Fruit fly (Drosophila melanogaster) whole organism, embryonic: Measurements from ENCODE around the gene grass.

Source experiments
- Abd-B ChIP-seq: fragments of 200-800 bp; sonication (Bioruptor generic); optimal IDR thresholded peaks from 2 replicates; lab custom pipeline; 2018; ENCODE audit warnings: missing biosample characterization, mild to moderate bottlenecking, missing genetic modification characterization, moderate library complexity
- Awh ChIP-seq: fragments of 200-800 bp; sonication (Bioruptor generic); IDR thresholded peaks from 2 replicates; pipeline ENCODE4, ENCODE4 v1.3.6; 2022; ENCODE audit warnings: missing biosample characterization, missing genetic modification characterization
- B-H2 ChIP-seq: fragments of 200-800 bp; sonication (Bioruptor generic); optimal IDR thresholded peaks from 2 replicates; lab custom pipeline; 2018; ENCODE audit warnings: missing biosample characterization, mild to moderate bottlenecking, missing genetic modification characterization
- Bdp1 ChIP-seq: fragments of 200-800 bp; sonication (Bioruptor generic); optimal IDR thresholded peaks from 3 replicates; lab custom pipeline; 2016; ENCODE audit warnings: missing biosample characterization, missing genetic modification characterization
- Blimp-1 ChIP-seq: fragments of 200-800 bp; sonication (Bioruptor generic); optimal IDR thresholded peaks from 3 replicates; lab custom pipeline; 2018; ENCODE audit warnings: missing biosample characterization, missing genetic modification characterization, mild to moderate bottlenecking, moderate library complexity, missing genetic modification reagents
- C15 ChIP-seq: fragments of 200-800 bp; sonication (Bioruptor generic); IDR thresholded peaks from 3 replicates; pipeline ENCODE4 v1.3.6; 2022; ENCODE audit warnings: missing biosample characterization, missing genetic modification characterization
- CG10462 ChIP-seq: fragments of 200-800 bp; sonication (Bioruptor generic); optimal IDR thresholded peaks from 2 replicates; lab custom pipeline; 2016; ENCODE audit warnings: missing biosample characterization, missing genetic modification characterization
- CG10654 ChIP-seq: fragments of 200-800 bp; sonication (Bioruptor generic); optimal IDR thresholded peaks from 2 replicates; lab custom pipeline; 2016; ENCODE audit warnings: missing biosample characterization, missing genetic modification characterization
- CG12071 ChIP-seq: fragments of 200-800 bp; sonication (Bioruptor generic); optimal IDR thresholded peaks from 3 replicates; lab custom pipeline; 2018; ENCODE audit warnings: missing biosample characterization, mild to moderate bottlenecking, missing genetic modification characterization
- CG16863 ChIP-seq: fragments of 200-800 bp; sonication (Bioruptor generic); optimal IDR thresholded peaks from 3 replicates; lab custom pipeline; 2016; ENCODE audit warnings: missing biosample characterization, missing genetic modification characterization
- CG18262 ChIP-seq: fragments of 200-800 bp; optimal IDR thresholded peaks from 3 replicates; lab custom pipeline; 2019; ENCODE audit warnings: missing biosample characterization, mild to moderate bottlenecking, missing genetic modification characterization, moderate library complexity
- CG18599 ChIP-seq: fragments of 200-800 bp; sonication (Bioruptor generic); optimal IDR thresholded peaks from 3 replicates; lab custom pipeline; 2017; ENCODE audit warnings: missing biosample characterization, missing genetic modification characterization, mild to moderate bottlenecking, moderate library complexity, missing genetic modification reagents
- CG2199 ChIP-seq: fragments of 200-800 bp; sonication (Bioruptor generic); IDR thresholded peaks from 3 replicates; pipeline ENCODE4 v1.3.6; 2022; ENCODE audit warnings: missing biosample characterization, missing genetic modification characterization
- CG3163 ChIP-seq: fragments of 200-800 bp; sonication (Bioruptor generic); optimal IDR thresholded peaks from 3 replicates; lab custom pipeline; 2016; ENCODE audit warnings: missing biosample characterization, missing genetic modification characterization
- CG4820 ChIP-seq: fragments of 200-800 bp; sonication (Bioruptor generic); optimal IDR thresholded peaks from 3 replicates; lab custom pipeline; 2016; ENCODE audit warnings: missing biosample characterization, missing genetic modification characterization
- CG5180 ChIP-seq: fragments of 200-800 bp; sonication (Bioruptor generic); optimal IDR thresholded peaks from 3 replicates; lab custom pipeline; 2017; ENCODE audit warnings: missing biosample characterization, missing genetic modification characterization, mild to moderate bottlenecking, moderate library complexity, missing genetic modification reagents
- CG6813 ChIP-seq: fragments of 200-800 bp; sonication (Bioruptor generic); optimal IDR thresholded peaks from 2 replicates; lab custom pipeline; 2017; ENCODE audit warnings: missing biosample characterization, missing genetic modification characterization, mild to moderate bottlenecking, moderate library complexity, missing genetic modification reagents
- CG7745 ChIP-seq: fragments of 200-800 bp; sonication (Bioruptor generic); optimal IDR thresholded peaks from 2 replicates; lab custom pipeline; 2018; ENCODE audit warnings: missing biosample characterization, mild to moderate bottlenecking, missing genetic modification characterization, moderate library complexity
- CTCF ChIP-seq: fragments of 200-800 bp; sonication (Bioruptor generic); optimal IDR thresholded peaks from 2 replicates; lab custom pipeline; 2017; ENCODE audit warnings: missing biosample characterization, mild to moderate bottlenecking, missing genetic modification characterization, moderate library complexity
- CrebB ChIP-seq: fragments of 200-800 bp; sonication (Bioruptor generic); optimal IDR thresholded peaks from 3 replicates; lab custom pipeline; 2018; ENCODE audit warnings: missing biosample characterization, mild to moderate bottlenecking, missing genetic modification characterization
- Deaf1 ChIP-seq: fragments of 200-800 bp; optimal IDR thresholded peaks from 3 replicates; lab custom pipeline; 2019; ENCODE audit warnings: missing biosample characterization, mild to moderate bottlenecking, missing genetic modification characterization, moderate library complexity
- Dfd ChIP-seq, 2 experiments: fragments of >200 bp; optimal IDR thresholded peaks; 2 replicates each; lab custom pipeline; 2017; ENCODE audit warnings: missing biosample characterization in 2 of 2, missing genetic modification characterization in 2 of 2
- Dref ChIP-seq: fragments of 200-800 bp; sonication (Bioruptor generic); IDR thresholded peaks from 2 replicates; pipeline ENCODE4 v1.3.6; 2022; ENCODE audit warnings: missing biosample characterization, missing genetic modification characterization
- Ets65A ChIP-seq: fragments of 200-800 bp; sonication (Bioruptor generic); peaks from one replicate; lab custom pipeline; 2016; ENCODE audit warnings: missing biosample characterization, missing genetic modification characterization
- Hmr ChIP-seq: fragments of 200-800 bp; sonication (Bioruptor generic); optimal IDR thresholded peaks from 3 replicates; lab custom pipeline; 2017; ENCODE audit warnings: mild to moderate bottlenecking, missing biosample characterization, missing genetic modification reagents, missing genetic modification characterization
- Hmx ChIP-seq: fragments of 200-800 bp; sonication (Bioruptor generic); optimal IDR thresholded peaks from 2 replicates; lab custom pipeline; 2016; ENCODE audit warnings: missing biosample characterization, missing genetic modification characterization
- Kr ChIP-seq: fragments of 200-800 bp; sonication (Bioruptor generic); optimal IDR thresholded peaks from 2 replicates; lab custom pipeline; 2017; ENCODE audit warnings: missing biosample characterization, mild to moderate bottlenecking, missing genetic modification characterization
- Mad ChIP-seq: fragments of 200-800 bp; sonication (Bioruptor generic); optimal IDR thresholded peaks from 2 replicates; lab custom pipeline; 2016; ENCODE audit warnings: missing biosample characterization, missing genetic modification characterization
- NFAT ChIP-seq: fragments of 200-800 bp; sonication (Bioruptor generic); IDR thresholded peaks from 2 replicates; pipeline ENCODE4 v1.3.6; 2022; ENCODE audit warnings: missing biosample characterization, missing genetic modification characterization
- Nf-YB ChIP-seq: fragments of 200-800 bp; sonication (Bioruptor generic); optimal IDR thresholded peaks from 3 replicates; lab custom pipeline; 2019; ENCODE audit warnings: missing biosample characterization, mild to moderate bottlenecking, missing genetic modification characterization, moderate library complexity
- NfI ChIP-seq: fragments of 200-800 bp; sonication (Bioruptor generic); optimal IDR thresholded peaks from 3 replicates; lab custom pipeline; 2018; ENCODE audit warnings: missing biosample characterization, mild to moderate bottlenecking, missing genetic modification characterization, moderate library complexity
- al ChIP-seq: fragments of 200-800 bp; sonication (Bioruptor generic); IDR thresholded peaks from 2 replicates; pipeline ENCODE4 v1.3.6; 2022; ENCODE audit warnings: missing biosample characterization, missing genetic modification characterization
- aop ChIP-seq: fragments of 200-800 bp; sonication (Bioruptor generic); IDR thresholded peaks from 2 replicates; pipeline ENCODE4 v1.3.6; 2022; ENCODE audit warnings: missing biosample characterization, missing genetic modification characterization
- bowl ChIP-seq: fragments of 200-800 bp; sonication (Bioruptor generic); IDR thresholded peaks from 2 replicates; pipeline ENCODE4 v1.3.6; 2022; ENCODE audit warnings: missing biosample characterization, missing genetic modification characterization
- chif ChIP-seq, 2 experiments: fragments of 200-800 bp; sonication (Bioruptor generic); optimal IDR thresholded peaks; 3 replicates each; lab custom pipeline; 2016; ENCODE audit warnings: missing biosample characterization in 2 of 2, missing genetic modification characterization in 2 of 2
- chinmo ChIP-seq: fragments of 200-800 bp; sonication (Bioruptor generic); IDR thresholded peaks from 4 replicates; pipeline ENCODE4 v1.3.6; 2022; ENCODE audit warnings: missing biosample characterization, missing genetic modification characterization; ENCODE audit not compliant: partially characterized antibody
- dm ChIP-seq: fragments of 200-800 bp; sonication (Bioruptor generic); optimal IDR thresholded peaks from 3 replicates; lab custom pipeline; 2016; ENCODE audit warnings: missing biosample characterization, missing genetic modification characterization
- dmrt99B ChIP-seq: fragments of 200-800 bp; sonication (Bioruptor generic); optimal IDR thresholded peaks from 2 replicates; lab custom pipeline; 2018; ENCODE audit warnings: missing biosample characterization, mild to moderate bottlenecking, missing genetic modification characterization, moderate library complexity
- dysf ChIP-seq: fragments of 200-800 bp; sonication (Bioruptor generic); IDR thresholded peaks from 3 replicates; pipeline ENCODE4 v1.3.6; 2022; ENCODE audit warnings: missing biosample characterization, missing genetic modification characterization
- eve ChIP-seq, 2 experiments: fragments of >200 bp; optimal IDR thresholded peaks; 2 replicates each; lab custom pipeline; 2017; ENCODE audit warnings: missing biosample characterization in 2 of 2, missing genetic modification characterization in 2 of 2
- ewg ChIP-seq: fragments of 200-800 bp; sonication (Bioruptor generic); optimal IDR thresholded peaks from 3 replicates; lab custom pipeline; 2017; ENCODE audit warnings: mild to moderate bottlenecking, missing biosample characterization, missing genetic modification reagents, missing genetic modification characterization
- gce ChIP-seq: fragments of 200-800 bp; sonication (Bioruptor generic); IDR thresholded peaks from 3 replicates; pipeline ENCODE4 v1.3.6; 2022; ENCODE audit warnings: missing biosample characterization, missing genetic modification characterization
- kni ChIP-seq: fragments of 200-800 bp; sonication (Bioruptor generic); optimal IDR thresholded peaks from 3 replicates; lab custom pipeline; 2017; ENCODE audit warnings: mild to moderate bottlenecking, missing biosample characterization, missing genetic modification reagents, missing genetic modification characterization
- lilli ChIP-seq: fragments of 200-800 bp; sonication (Bioruptor generic); optimal IDR thresholded peaks from 3 replicates; lab custom pipeline; 2016; ENCODE audit warnings: missing biosample characterization, missing genetic modification characterization
- pum ChIP-seq: fragments of 200-800 bp; sonication (Bioruptor generic); optimal IDR thresholded peaks from 2 replicates; lab custom pipeline; 2016; ENCODE audit warnings: missing biosample characterization, missing genetic modification characterization
- sima ChIP-seq: fragments of 200-800 bp; sonication (Bioruptor generic); optimal IDR thresholded peaks from 2 replicates; lab custom pipeline; 2016; ENCODE audit warnings: missing biosample characterization, missing genetic modification characterization
- ssp ChIP-seq: fragments of 200-800 bp; sonication (Bioruptor generic); IDR thresholded peaks from 2 replicates; pipeline ENCODE4 v1.3.6; 2022; ENCODE audit warnings: missing biosample characterization, missing genetic modification characterization
- stc ChIP-seq: fragments of 200-800 bp; sonication (Bioruptor generic); IDR thresholded peaks from 2 replicates; pipeline ENCODE4 v1.3.6; 2022; ENCODE audit warnings: missing biosample characterization, missing genetic modification characterization
- tx ChIP-seq: fragments of 200-800 bp; sonication (Bioruptor generic); optimal IDR thresholded peaks from 2 replicates; lab custom pipeline; 2016; ENCODE audit warnings: missing biosample characterization, missing genetic modification characterization
- unpg ChIP-seq: fragments of 200-800 bp; sonication (Bioruptor generic); optimal IDR thresholded peaks from 3 replicates; lab custom pipeline; 2018; ENCODE audit warnings: missing biosample characterization, mild to moderate bottlenecking, missing genetic modification characterization, moderate library complexity
- z ChIP-seq: fragments of 200-800 bp; sonication (Bioruptor generic); IDR thresholded peaks from 3 replicates; pipeline ENCODE4 v1.3.6; 2022; ENCODE audit warnings: missing biosample characterization, missing genetic modification characterization

grass gene

DNA sequence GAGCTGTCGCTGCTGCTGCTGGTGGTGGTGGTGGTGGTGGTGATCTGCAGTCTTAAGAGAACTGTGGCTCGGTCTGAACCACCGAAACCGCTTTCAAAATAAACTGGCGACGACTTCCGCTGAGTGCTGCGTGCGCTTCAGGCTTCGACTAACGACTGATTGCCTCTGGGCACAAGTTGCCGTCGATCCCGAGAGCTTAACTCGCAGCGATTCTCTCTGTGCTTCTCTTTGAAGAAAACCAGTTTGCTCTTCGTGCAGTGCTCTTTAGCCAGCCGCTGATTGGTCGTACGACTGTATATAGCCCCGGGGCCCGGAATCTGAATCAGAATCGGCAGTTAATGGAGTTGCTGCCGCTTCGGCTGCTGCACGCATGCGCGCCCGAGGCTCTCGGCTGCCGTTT, 36.4 kb downstream of the grass start, which contains the start of gene Ser (continued):
- TF ChIP-seq Deaf1 (tag; lab: Kevin White, UChicago) (peak; percentile 88), dmrt99B (tag; lab: Kevin White, UChicago) (no peak), CG2199 (GFP tag; lab: Robert Waterston, UW) (no peak), chinmo (GFP tag; lab: Robert Waterston, UW) (peak; percentile 81; the same call in 1 of the 4 replicates), pum (GFP tag; lab: Kevin White, UChicago) (no peak), NfI (GFP tag; lab: Kevin White, UChicago) (no peak), eve (GFP tag; optimal IDR thresholded peaks at IDR 0.05; lab: Kevin White, UChicago) (no peak), CG16863 (GFP tag; lab: Kevin White, UChicago) (no peak), Mad (GFP tag; lab: Kevin White, UChicago) (no peak), dm (GFP tag; lab: Kevin White, UChicago) (no peak), CG5180 (GFP tag; lab: Kevin White, UChicago) (peak; percentile 5), Dref (GFP tag; lab: Robert Waterston, UW) (no peak), CG18599 (GFP tag; lab: Kevin White, UChicago) (no peak), Dfd (GFP tag; optimal IDR thresholded peaks at IDR 0.05; lab: Kevin White, UChicago) (no peak)
- TF ChIP-seq, all 482 proteins: peak for 26

DNA sequence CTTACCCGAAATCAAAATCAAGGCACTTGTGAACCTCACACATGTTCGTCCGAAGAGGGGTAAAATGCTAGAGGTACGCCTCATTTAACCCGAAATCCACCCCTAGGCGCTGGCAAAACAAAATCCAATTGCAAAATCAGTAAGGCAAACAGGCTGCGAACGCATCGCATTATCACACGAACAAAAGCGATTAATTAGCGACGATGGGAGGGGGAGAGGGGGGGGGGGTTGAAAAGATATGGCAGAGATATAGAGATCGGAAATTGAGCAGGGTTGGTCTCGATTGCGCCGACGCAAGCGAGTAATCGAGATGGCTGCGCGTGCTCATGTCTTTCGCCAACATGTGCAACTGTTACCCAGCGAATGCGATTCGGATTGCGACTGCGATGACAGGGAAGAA, 39.1 kb downstream of the grass start:
- TF ChIP-seq CTCF (GFP tag; lab: Kevin White, UChicago) (no peak), CG6813 (GFP tag; lab: Kevin White, UChicago) (no peak), B-H2 (GFP tag; lab: Kevin White, UChicago) (no peak), Awh (peak; percentile 52; the same call in 1 of the 2 replicates), CG3163 (GFP tag; lab: Kevin White, UChicago) (no peak), C15 (GFP tag; lab: Robert Waterston, UW) (no peak), Dref (GFP tag; lab: Robert Waterston, UW) (no peak), z (GFP tag; lab: Robert Waterston, UW) (no peak), dysf (no peak), CG4820 (GFP tag; lab: Kevin White, UChicago) (no peak), unpg (GFP tag; lab: Kevin White, UChicago) (no peak), NFAT (GFP tag; lab: Robert Waterston, UW) (no peak), CG7745 (tag; lab: Kevin White, UChicago) (no peak), ssp (GFP tag; lab: Robert Waterston, UW) (no peak), Nf-YB (GFP tag; lab: Kevin White, UChicago) (no peak), kni (GFP tag; lab: Kevin White, UChicago) (peak; percentile 2), Hmr (no peak), Blimp-1 (GFP tag; lab: Kevin White, UChicago) (no peak), stc (GFP tag; lab: Robert Waterston, UW) (no peak), CG18262 (tag; lab: Kevin White, UChicago) (no peak), Bdp1 (GFP tag; lab: Kevin White, UChicago) (no peak), Abd-B (GFP tag; lab: Kevin White, UChicago) (no peak), lilli (GFP tag; lab: Kevin White, UChicago) (no peak), al (GFP tag; lab: Robert Waterston, UW) (no peak), sima (GFP tag; lab: Kevin White, UChicago) (no peak), bowl (no peak), Kr (GFP tag; lab: Kevin White, UChicago) (peak; percentile 82), aop (GFP tag; lab: Robert Waterston, UW) (no peak), Hmx (GFP tag; lab: Kevin White, UChicago) (no peak), chif (GFP tag; optimal IDR thresholded peaks at IDR 0.05; lab: Kevin White, UChicago) (no peak), gce (GFP tag; lab: Robert Waterston, UW) (no peak), Ets65A (GFP tag; lab: Kevin White, UChicago) (no peak), CG10462 (GFP tag; lab: Kevin White, UChicago) (no peak), CG12071 (GFP tag; lab: Kevin White, UChicago) (no peak), CG10654 (GFP tag; lab: Kevin White, UChicago) (no peak), CrebB (tag; lab: Kevin White, UChicago) (no peak), tx (GFP tag; lab: Kevin White, UChicago) (no peak), ewg (peak; percentile 11)
